Worm (Caenorhabditis elegans) whole organism, L4 larva: ENCODE results near the gene tsp-3.

Experiments used
- D1046.2 ChIP-seq: fragments of 200-800 bp; sonication (Bioruptor generic); IDR thresholded peaks from 2 replicates; pipeline ENCODE4 v1.3.6; 2022; ENCODE audit warnings: missing genetic modification characterization, missing compliant biosample characterization
- F26F4.8 ChIP-seq: fragments of 200-800 bp; sonication (Bioruptor generic); conservative IDR thresholded peaks from 2 replicates; pipeline ENCODE4 v1.3.6; 2022; ENCODE audit warnings: missing genetic modification characterization, missing compliant biosample characterization
- R02D3.7 ChIP-seq: fragments of 150-350 bp; sonication (generic microtip); optimal IDR thresholded peaks from 3 replicates; lab custom pipeline; 2014; ENCODE audit warnings: missing biosample characterization, missing genetic modification characterization
- Y48G9A.11 ChIP-seq: fragments of 200-800 bp; sonication (Bioruptor generic); IDR thresholded peaks from 2 replicates; pipeline ENCODE4 v1.3.6; 2022; ENCODE audit warnings: missing genetic modification reagents, missing genetic modification characterization, missing compliant biosample characterization
- aha-1 ChIP-seq: fragments of 150-350 bp; peaks from one replicate; lab custom pipeline; 2014; ENCODE audit warnings: missing biosample characterization, missing genetic modification characterization
- arid-1 ChIP-seq: fragments of 200-800 bp; sonication (Bioruptor generic); conservative IDR thresholded peaks from 2 replicates; pipeline ENCODE4 v1.3.6; 2022; ENCODE audit warnings: missing genetic modification reagents, missing genetic modification characterization, missing compliant biosample characterization
- ceh-20 ChIP-seq: fragments of 200-800 bp; sonication (Bioruptor generic); IDR thresholded peaks from 2 replicates; pipeline ENCODE4 v1.3.6; 2022; ENCODE audit warnings: missing genetic modification reagents, missing genetic modification characterization, missing compliant biosample characterization
- cey-2 ChIP-seq: sonication (generic microtip); optimal IDR thresholded peaks from 3 replicates; lab custom pipeline; 2017; ENCODE audit warnings: missing genetic modification characterization, mild to moderate bottlenecking, missing compliant biosample characterization, antibody characterized with exemption, borderline replicate concordance; ENCODE audit not compliant: insufficient read depth
- ctbp-1 ChIP-seq: fragments of 200-800 bp; sonication (Bioruptor generic); IDR thresholded peaks from 2 replicates; pipeline ENCODE4 v1.3.6; 2022; ENCODE audit warnings: missing genetic modification reagents, missing genetic modification characterization, missing compliant biosample characterization
- daf-12 ChIP-seq: fragments of 150-350 bp; optimal IDR thresholded peaks from 2 replicates; lab custom pipeline; 2014; ENCODE audit warnings: missing biosample characterization, missing genetic modification reagents, missing genetic modification characterization
- daf-16 ChIP-seq, 3 experiments: sonication (generic microtip); optimal IDR thresholded peaks; 2 replicates each; lab custom pipeline; 2016 to 2017; ENCODE audit warnings: missing genetic modification characterization in 3 of 3, missing genetic modification reagents in 3 of 3, mild to moderate bottlenecking in 2 of 3, missing compliant biosample characterization in 2 of 3, missing biosample characterization in 1 of 3, moderate library complexity in 1 of 3
- dmd-6 ChIP-seq: fragments of 200-800 bp; sonication (Bioruptor generic); IDR thresholded peaks from 2 replicates; pipeline ENCODE4 v1.3.6; 2022; ENCODE audit warnings: missing genetic modification reagents, missing genetic modification characterization, missing compliant biosample characterization
- dmd-8 ChIP-seq: fragments of 200-800 bp; sonication (Bioruptor generic); IDR thresholded peaks from 2 replicates; pipeline ENCODE4 v1.3.6; 2022; ENCODE audit warnings: missing genetic modification characterization, missing compliant biosample characterization
- dmd-9 ChIP-seq: fragments of 200-800 bp; sonication (Bioruptor generic); IDR thresholded peaks from 2 replicates; pipeline ENCODE4 v1.3.6; 2022; ENCODE audit warnings: missing genetic modification reagents, missing genetic modification characterization, missing compliant biosample characterization
- dpl-1 ChIP-seq: fragments of 150-350 bp; optimal IDR thresholded peaks from 2 replicates; lab custom pipeline; 2014; ENCODE audit warnings: missing biosample characterization, missing genetic modification reagents, missing genetic modification characterization
- dve-1 ChIP-seq: sonication (generic microtip); optimal IDR thresholded peaks from 2 replicates; lab custom pipeline; 2017; ENCODE audit warnings: antibody characterized with exemption, mild to moderate bottlenecking, missing genetic modification characterization, missing compliant biosample characterization; ENCODE audit not compliant: insufficient read depth
- fos-1 ChIP-seq: fragments of 150-350 bp; optimal IDR thresholded peaks from 2 replicates; lab custom pipeline; 2014; ENCODE audit warnings: missing biosample characterization, missing genetic modification characterization
- hlh-11 ChIP-seq: fragments of 200-800 bp; sonication (Bioruptor generic); optimal IDR thresholded peaks from 2 replicates; lab custom pipeline; 2018; ENCODE audit warnings: mild to moderate bottlenecking, missing genetic modification characterization, missing compliant biosample characterization
- hlh-30 ChIP-seq: sonication (generic microtip); optimal IDR thresholded peaks from 2 replicates; lab custom pipeline; 2017; ENCODE audit warnings: antibody characterized with exemption, mild to moderate bottlenecking, missing genetic modification characterization, missing compliant biosample characterization; ENCODE audit not compliant: insufficient read depth
- hmg-1.1 ChIP-seq: fragments of 200-800 bp; sonication (Bioruptor generic); IDR thresholded peaks from 2 replicates; pipeline ENCODE4 v1.3.6; 2022; ENCODE audit warnings: missing genetic modification reagents, missing genetic modification characterization, missing compliant biosample characterization
- lin-1 ChIP-seq: fragments of 200-800 bp; sonication (Bioruptor generic); IDR thresholded peaks from 2 replicates; pipeline ENCODE4 v1.3.6; 2022; ENCODE audit warnings: missing genetic modification reagents, missing genetic modification characterization, missing compliant biosample characterization
- lin-38 ChIP-seq: fragments of 200-800 bp; sonication (Bioruptor generic); IDR thresholded peaks from 2 replicates; pipeline ENCODE4 v1.3.6; 2022; ENCODE audit warnings: missing genetic modification reagents, missing genetic modification characterization, missing compliant biosample characterization
- lsy-2 ChIP-seq, 2 experiments: fragments of 150-350 bp in 1 of 2; sonication (generic microtip) in 1 of 2; optimal IDR thresholded peaks; 2 replicates each; lab custom pipeline; 2014 to 2017; ENCODE audit warnings: missing biosample characterization in 2 of 2, missing genetic modification characterization in 2 of 2
- mdt-29 ChIP-seq: fragments of 200-800 bp; sonication (Bioruptor generic); IDR thresholded peaks from 2 replicates; pipeline ENCODE4 v1.3.6; 2022; ENCODE audit warnings: missing genetic modification reagents, missing genetic modification characterization, missing compliant biosample characterization
- mep-1 ChIP-seq: fragments of 150-350 bp; sonication (generic microtip); optimal IDR thresholded peaks from 3 replicates; lab custom pipeline; 2014; ENCODE audit warnings: missing biosample characterization, missing genetic modification characterization
- mes-2 ChIP-seq: sonication (generic microtip); optimal IDR thresholded peaks from 2 replicates; lab custom pipeline; 2016; ENCODE audit warnings: missing genotype, mild to moderate bottlenecking, missing genetic modification characterization, missing compliant biosample characterization; ENCODE audit not compliant: poor library complexity, severe bottlenecking
- mxl-2 ChIP-seq: fragments of 200-800 bp; sonication (Bioruptor generic); conservative IDR thresholded peaks from 2 replicates; pipeline ENCODE4 v1.3.6; 2022; ENCODE audit warnings: missing genetic modification reagents, missing genetic modification characterization, missing compliant biosample characterization
- mxl-3 ChIP-seq: fragments of 200-800 bp; sonication (Bioruptor generic); optimal IDR thresholded peaks from 2 replicates; lab custom pipeline; 2018; ENCODE audit warnings: mild to moderate bottlenecking, missing genetic modification characterization, missing compliant biosample characterization
- nhr-42 ChIP-seq: fragments of 200-800 bp; sonication (Bioruptor generic); IDR thresholded peaks from 2 replicates; pipeline ENCODE4 v1.3.6; 2022; ENCODE audit warnings: missing genetic modification characterization, missing compliant biosample characterization
- pha-4 ChIP-seq, 2 experiments: fragments of 150-350 bp in 1 of 2; fragments of 200-800 bp in 1 of 2; sonication (Bioruptor generic) in 1 of 2; IDR thresholded peaks in 1 of 2; optimal IDR thresholded peaks in 1 of 2; 2 replicates each; pipeline versions ENCODE4 v1.3.6 to Lab custom; 2014 to 2022; ENCODE audit warnings: missing genetic modification characterization in 2 of 2, missing genetic modification reagents in 2 of 2, missing biosample characterization in 1 of 2, missing compliant biosample characterization in 1 of 2
- php-3 ChIP-seq: fragments of 200-800 bp; sonication (Bioruptor generic); IDR thresholded peaks from 2 replicates; pipeline ENCODE4 v1.3.6; 2022; ENCODE audit warnings: missing genetic modification reagents, missing genetic modification characterization, missing compliant biosample characterization
- snpc-1.2 ChIP-seq: fragments of 200-800 bp; sonication (Bioruptor generic); IDR thresholded peaks from 2 replicates; pipeline ENCODE4 v1.3.6; 2022; ENCODE audit warnings: missing genetic modification reagents, missing genetic modification characterization, missing compliant biosample characterization
- spr-1 ChIP-seq: sonication (generic microtip); optimal IDR thresholded peaks from 2 replicates; lab custom pipeline; 2016; ENCODE audit warnings: mild to moderate bottlenecking, missing genetic modification characterization, missing compliant biosample characterization
- vab-7 ChIP-seq: fragments of 200-800 bp; sonication (Bioruptor generic); IDR thresholded peaks from 2 replicates; pipeline ENCODE4 v1.3.6; 2022; ENCODE audit warnings: missing genetic modification reagents, missing genetic modification characterization, missing compliant biosample characterization
- zag-1 ChIP-seq: fragments of 150-350 bp; optimal IDR thresholded peaks from 2 replicates; lab custom pipeline; 2014; ENCODE audit warnings: missing biosample characterization, missing genetic modification characterization
- zfp-3 ChIP-seq: fragments of 200-800 bp; sonication (Bioruptor generic); conservative IDR thresholded peaks from 2 replicates; pipeline ENCODE4 v1.3.6; 2022; ENCODE audit warnings: missing genetic modification reagents, missing genetic modification characterization, missing compliant biosample characterization
- zip-2 ChIP-seq: fragments of 150-350 bp; optimal IDR thresholded peaks from 2 replicates; lab custom pipeline; 2014; ENCODE audit warnings: missing biosample characterization, missing genetic modification characterization
- ztf-11 ChIP-seq: fragments of 150-350 bp; optimal IDR thresholded peaks from 2 replicates; lab custom pipeline; 2014; ENCODE audit warnings: missing biosample characterization, missing genetic modification characterization

The tsp-3 gene

ce11 chrIII:13215682-13216081, 3.2 kb downstream of the tsp-3 start:
- no peak for TF ChIP-seq dmd-9 (GFP tag; lab: Robert Waterston, UW)
- no peak for TF ChIP-seq hlh-11
- TF ChIP-seq fos-1 = no peak
- no peak for TF ChIP-seq zip-2 (tag; lab: Kevin White, UChicago)
- TF ChIP-seq mes-2 (tag; lab: Kevin White, UChicago) = no peak
- no peak for TF ChIP-seq daf-12 (tag; lab: Kevin White, UChicago)
- no peak for TF ChIP-seq php-3
- TF ChIP-seq dmd-8 (GFP tag; lab: Robert Waterston, UW) = no peak
- no peak for TF ChIP-seq snpc-1.2
- TF ChIP-seq cey-2 (tag; lab: Kevin White, UChicago) = no peak
- TF ChIP-seq ceh-20 (GFP tag; lab: Robert Waterston, UW) = no peak
- TF ChIP-seq pha-4 (GFP tag; IDR thresholded peaks at IDR 0.05; lab: Robert Waterston, UW) = no peak
- no peak for TF ChIP-seq pha-4 (tag; optimal IDR thresholded peaks at IDR 0.05; lab: Kevin White, UChicago)
- TF ChIP-seq ztf-11 (tag; lab: Kevin White, UChicago) = no peak
- no peak for TF ChIP-seq mxl-3 (GFP tag; lab: Kevin White, UChicago)

- no peak for TF ChIP-seq R02D3.7 (tag; lab: Kevin White, UChicago)
- TF ChIP-seq mdt-29 (GFP tag; lab: Robert Waterston, UW) = no peak
- TF ChIP-seq mxl-2 (GFP tag; lab: Robert Waterston, UW) = no peak
- TF ChIP-seq, all 104 proteins: peak for 0
Measured at ce11 chrIII:13216488-13217016, 4.1 kb downstream of the tsp-3 start.

- no peak for TF ChIP-seq lin-38 (GFP tag; lab: Robert Waterston, UW)
- peak; percentile 40 for TF ChIP-seq aha-1 (tag; lab: Kevin White, UChicago)
- TF ChIP-seq, all 104 proteins: peak for 1
Measured at ce11 chrIII:13222772-13223171, 10.3 kb downstream of the tsp-3 start, which contains the start of gene Y43F4A.1. Gene Y43F4A.1 (plus strand): TSS chrIII:13223072.

ce11 chrIII:13224395-13224794, 11.9 kb downstream of the tsp-3 start:
- TF ChIP-seq dmd-6 (no peak), hmg-1.1 (GFP tag; lab: Robert Waterston, UW) (peak; percentile 62), arid-1 (GFP tag; lab: Robert Waterston, UW) (0 out of 2 replicates have a peak, but pooled peaks have one; percentile 45), zag-1 (no peak), mep-1 (tag; lab: Kevin White, UChicago) (peak; percentile 16), D1046.2 (GFP tag; lab: Robert Waterston, UW) (peak; percentile 36; the same call in 1 of the 2 replicates), lin-1 (peak; percentile 35; the same call in 1 of the 2 replicates), zfp-3 (no peak), daf-16 (GFP tag; optimal IDR thresholded peaks at IDR 0.05; lab: Kevin White, UChicago) (no peak), daf-16 (tag; optimal IDR thresholded peaks at IDR 0.05; lab: Kevin White, UChicago) (peak; percentile 20), nhr-42 (GFP tag; lab: Robert Waterston, UW) (0 out of 2 replicates have a peak, but pooled peaks have one; percentile 15), hlh-30 (peak; percentile 73), dve-1 (tag; lab: Kevin White, UChicago) (peak; percentile 29), vab-7 (GFP tag; lab: Robert Waterston, UW) (0 out of 2 replicates have a peak, but pooled peaks have one; percentile 1), lsy-2 (tag; optimal IDR thresholded peaks at IDR 0.05; lab: Kevin White, UChicago) (peak in 1 of 2 experiments; percentile 14), lin-38 (GFP tag; lab: Robert Waterston, UW) (peak; percentile 60), dpl-1 (GFP tag; lab: Kevin White, UChicago) (no peak), spr-1 (tag; lab: Kevin White, UChicago) (no peak), Y48G9A.11 (0 out of 2 replicates have a peak, but pooled peaks have one; percentile 43), F26F4.8 (GFP tag; lab: Robert Waterston, UW) (peak; percentile 61; the same call in 1 of the 2 replicates), dmd-8 (GFP tag; lab: Robert Waterston, UW) (peak; percentile 70; the same call in 1 of the 2 replicates), ctbp-1 (GFP tag; lab: Robert Waterston, UW) (0 out of 2 replicates have a peak, but pooled peaks have one; percentile 49)
